Fruit fly (Drosophila melanogaster) whole organism, wandering third instar larva: Measurements from ENCODE around the gene pelo.

Source experiments
- Dfd ChIP-seq: fragments of >200 bp; optimal IDR thresholded peaks from 2 replicates; lab custom pipeline; 2017; ENCODE audit warnings: missing biosample characterization, missing genetic modification characterization
- Hnf4 ChIP-seq: fragments of 200-800 bp; sonication (Bioruptor generic); optimal IDR thresholded peaks from 2 replicates; lab custom pipeline; 2016; ENCODE audit warnings: missing biosample characterization, mild to moderate bottlenecking, missing genetic modification characterization
- Myc ChIP-seq: fragments of >200 bp; optimal IDR thresholded peaks from 2 replicates; lab custom pipeline; 2017
- OdsH ChIP-seq: fragments of 200-800 bp; sonication (Bioruptor generic); optimal IDR thresholded peaks from 2 replicates; lab custom pipeline; 2016; ENCODE audit warnings: missing biosample characterization, mild to moderate bottlenecking, missing genetic modification characterization
- dmrt93B ChIP-seq: fragments of 200-800 bp; sonication (Bioruptor generic); optimal IDR thresholded peaks from 2 replicates; lab custom pipeline; 2018; ENCODE audit warnings: missing biosample characterization, mild to moderate bottlenecking, missing genetic modification characterization
- lola ChIP-seq: fragments of >200 bp; optimal IDR thresholded peaks from 2 replicates; lab custom pipeline; 2017; ENCODE audit warnings: missing biosample characterization, missing genetic modification characterization
- pan ChIP-seq: fragments of >200 bp; optimal IDR thresholded peaks from 2 replicates; lab custom pipeline; 2017
- psq ChIP-seq: fragments of 200-800 bp; sonication (Bioruptor generic); optimal IDR thresholded peaks from 3 replicates; lab custom pipeline; 2017; ENCODE audit warnings: missing biosample characterization, mild to moderate bottlenecking, missing genetic modification characterization, moderate library complexity
- rgr ChIP-seq: fragments of 200-800 bp; sonication (Bioruptor generic); optimal IDR thresholded peaks from 3 replicates; lab custom pipeline; 2016; ENCODE audit warnings: missing biosample characterization, mild to moderate bottlenecking, missing genetic modification characterization
- woc ChIP-seq: sonication (Bioruptor generic); optimal IDR thresholded peaks from 2 replicates; lab custom pipeline; 2016; ENCODE audit warnings: missing biosample characterization, mild to moderate bottlenecking, missing genetic modification characterization

dm6 chr2L:9705291-9705690, 4.7 kb downstream of the pelo start:
- TF ChIP-seq Hnf4 (no peak), dmrt93B (no peak), psq (GFP tag; lab: Kevin White, UChicago) (no peak), Myc (lab: Kevin White, UChicago) (no peak), OdsH (no peak), pan (no peak), lola (GFP tag; lab: Kevin White, UChicago) (no peak), rgr (GFP tag; lab: Kevin White, UChicago) (no peak), woc (GFP tag; lab: Kevin White, UChicago) (no peak), Dfd (no peak)
